Fruit fly (Drosophila melanogaster) whole organism, embryonic: ENCODE data around the gene CG6290.

Experiments used
- B-H2 ChIP-seq: fragments of 200-800 bp; sonication (Bioruptor generic); optimal IDR thresholded peaks from 2 replicates; lab custom pipeline; 2018; ENCODE audit warnings: missing biosample characterization, mild to moderate bottlenecking, missing genetic modification characterization
- Bdp1 ChIP-seq: fragments of 200-800 bp; sonication (Bioruptor generic); optimal IDR thresholded peaks from 3 replicates; lab custom pipeline; 2016; ENCODE audit warnings: missing biosample characterization, missing genetic modification characterization
- CG10321 ChIP-seq: fragments of 200-800 bp; sonication (Bioruptor generic); IDR thresholded peaks from 2 replicates; pipeline ENCODE4 v1.3.6; 2022; ENCODE audit warnings: missing biosample characterization, missing genetic modification characterization
- CG10565 ChIP-seq: fragments of 200-800 bp; sonication (Bioruptor generic); optimal IDR thresholded peaks from 3 replicates; lab custom pipeline; 2016; ENCODE audit warnings: missing biosample characterization, mild to moderate bottlenecking, missing genetic modification characterization
- CG12219 ChIP-seq: fragments of 200-800 bp; sonication (Bioruptor generic); optimal IDR thresholded peaks from 3 replicates; lab custom pipeline; 2018; ENCODE audit warnings: missing biosample characterization, mild to moderate bottlenecking, missing genetic modification characterization
- CG12391 ChIP-seq: fragments of 200-800 bp; sonication (Bioruptor generic); optimal IDR thresholded peaks from 3 replicates; lab custom pipeline; 2018; ENCODE audit warnings: missing biosample characterization, mild to moderate bottlenecking, missing genetic modification characterization, moderate library complexity
- CG13287 ChIP-seq: fragments of 200-800 bp; sonication (Bioruptor generic); IDR thresholded peaks from 2 replicates; pipeline ENCODE4 v1.3.6; 2022; ENCODE audit warnings: missing biosample characterization, missing genetic modification characterization; ENCODE audit not compliant: partially characterized antibody
- CG16815 ChIP-seq: fragments of 200-800 bp; sonication (Bioruptor generic); optimal IDR thresholded peaks from 3 replicates; lab custom pipeline; 2017; ENCODE audit warnings: missing biosample characterization, mild to moderate bottlenecking, missing genetic modification characterization
- CG18011 ChIP-seq: fragments of 200-800 bp; sonication (Bioruptor generic); optimal IDR thresholded peaks from 2 replicates; lab custom pipeline; 2017; ENCODE audit warnings: missing biosample characterization, missing genetic modification characterization, mild to moderate bottlenecking, moderate library complexity, missing genotype
- CG18599 ChIP-seq: fragments of 200-800 bp; sonication (Bioruptor generic); optimal IDR thresholded peaks from 3 replicates; lab custom pipeline; 2017; ENCODE audit warnings: missing biosample characterization, missing genetic modification characterization, mild to moderate bottlenecking, moderate library complexity, missing genetic modification reagents
- CG18619 ChIP-seq: fragments of 200-800 bp; sonication (Bioruptor generic); optimal IDR thresholded peaks from 3 replicates; lab custom pipeline; 2017; ENCODE audit warnings: missing biosample characterization, mild to moderate bottlenecking, missing genetic modification characterization
- CG3163 ChIP-seq: fragments of 200-800 bp; sonication (Bioruptor generic); optimal IDR thresholded peaks from 3 replicates; lab custom pipeline; 2016; ENCODE audit warnings: missing biosample characterization, missing genetic modification characterization
- CG7786 ChIP-seq: fragments of 200-800 bp; sonication (Bioruptor generic); optimal IDR thresholded peaks from 2 replicates; lab custom pipeline; 2016; ENCODE audit warnings: missing biosample characterization, missing genetic modification characterization
- CG7963 ChIP-seq: fragments of 200-800 bp; sonication (Bioruptor generic); IDR thresholded peaks from 3 replicates; pipeline ENCODE4 v1.3.6; 2022; ENCODE audit warnings: missing biosample characterization, missing genetic modification characterization; ENCODE audit not compliant: partially characterized antibody
- CG8281 ChIP-seq: fragments of 200-800 bp; sonication (Bioruptor generic); optimal IDR thresholded peaks from 2 replicates; lab custom pipeline; 2018; ENCODE audit warnings: missing biosample characterization, mild to moderate bottlenecking, missing genetic modification characterization, moderate library complexity
- CrebB ChIP-seq: fragments of 200-800 bp; sonication (Bioruptor generic); optimal IDR thresholded peaks from 3 replicates; lab custom pipeline; 2018; ENCODE audit warnings: missing biosample characterization, mild to moderate bottlenecking, missing genetic modification characterization
- D19B ChIP-seq: fragments of 200-800 bp; sonication (Bioruptor generic); optimal IDR thresholded peaks from 2 replicates; lab custom pipeline; 2017; ENCODE audit warnings: missing biosample characterization, mild to moderate bottlenecking, missing genetic modification characterization
- Dll ChIP-seq: fragments of 200-800 bp; sonication (Bioruptor generic); IDR thresholded peaks from 4 replicates; pipeline ENCODE4 v1.3.6; 2022; ENCODE audit warnings: missing biosample characterization, missing genetic modification characterization; ENCODE audit not compliant: partially characterized antibody
- Doc2 ChIP-seq: fragments of 200-800 bp; sonication (Bioruptor generic); IDR thresholded peaks from 2 replicates; pipeline ENCODE4 v1.3.6; 2022; ENCODE audit warnings: missing biosample characterization, missing genetic modification characterization
- HLHmδ ChIP-seq: fragments of 200-800 bp; sonication (Bioruptor generic); optimal IDR thresholded peaks from 2 replicates; lab custom pipeline; 2018; ENCODE audit warnings: missing biosample characterization, mild to moderate bottlenecking, missing genetic modification characterization, moderate library complexity
- Hr39 ChIP-seq: fragments of >200 bp; optimal IDR thresholded peaks from 2 replicates; lab custom pipeline; 2017
- Hr51 ChIP-seq, 2 experiments: fragments of 200-800 bp; sonication (Bioruptor generic); optimal IDR thresholded peaks; 2 replicates in 1 of 2; 3 replicates in 1 of 2; lab custom pipeline; 2016 to 2018; ENCODE audit warnings: missing biosample characterization in 2 of 2, missing genetic modification characterization in 2 of 2, mild to moderate bottlenecking in 1 of 2, moderate library complexity in 1 of 2
- Nf-YC ChIP-seq: fragments of 200-800 bp; optimal IDR thresholded peaks from 3 replicates; lab custom pipeline; 2019; ENCODE audit warnings: missing biosample characterization, mild to moderate bottlenecking, missing genetic modification characterization, moderate library complexity
- NfI ChIP-seq: fragments of 200-800 bp; sonication (Bioruptor generic); optimal IDR thresholded peaks from 3 replicates; lab custom pipeline; 2018; ENCODE audit warnings: missing biosample characterization, mild to moderate bottlenecking, missing genetic modification characterization, moderate library complexity
- Ravus ChIP-seq: fragments of 200-800 bp; sonication (Bioruptor generic); IDR thresholded peaks from 2 replicates; pipeline ENCODE4 v1.3.6; 2022; ENCODE audit warnings: missing biosample characterization, missing genetic modification characterization
- Scr ChIP-seq: fragments of 200-800 bp; sonication (Bioruptor generic); IDR thresholded peaks from 2 replicates; pipeline ENCODE4 v1.3.6; 2022; ENCODE audit warnings: missing biosample characterization, missing genetic modification characterization; ENCODE audit not compliant: partially characterized antibody
- Side ChIP-seq: fragments of 200-800 bp; sonication (Bioruptor generic); optimal IDR thresholded peaks from 2 replicates; lab custom pipeline; 2016; ENCODE audit warnings: missing biosample characterization, missing genetic modification characterization
- Six4 ChIP-seq: fragments of 200-800 bp; sonication (Bioruptor generic); optimal IDR thresholded peaks from 2 replicates; lab custom pipeline; 2016; ENCODE audit warnings: missing biosample characterization, missing genetic modification characterization
- ac ChIP-seq: fragments of 200-800 bp; sonication (Bioruptor generic); optimal IDR thresholded peaks from 3 replicates; lab custom pipeline; 2017; ENCODE audit warnings: missing biosample characterization, mild to moderate bottlenecking, missing genetic modification characterization
- amos ChIP-seq: fragments of 200-800 bp; sonication (Bioruptor generic); IDR thresholded peaks from 2 replicates; pipeline ENCODE4 v1.3.6; 2022; ENCODE audit warnings: missing biosample characterization, missing genetic modification characterization; ENCODE audit not compliant: partially characterized antibody
- ap ChIP-seq: fragments of 200-800 bp; sonication (Bioruptor generic); IDR thresholded peaks from 2 replicates; pipeline ENCODE4 v1.3.6; 2022; ENCODE audit warnings: missing biosample characterization, missing genetic modification characterization
- ara ChIP-seq: fragments of 200-800 bp; sonication (Bioruptor generic); IDR thresholded peaks from 2 replicates; pipeline ENCODE4 v1.3.6; 2022; ENCODE audit warnings: missing biosample characterization, missing genetic modification characterization
- ase ChIP-seq: fragments of 200-800 bp; sonication (Bioruptor generic); IDR thresholded peaks from 3 replicates; pipeline ENCODE4 v1.3.6; 2022; ENCODE audit warnings: missing biosample characterization, missing genetic modification characterization
- dpn ChIP-seq, 2 experiments: fragments of 200-800 bp; sonication (Bioruptor generic); optimal IDR thresholded peaks; 3 replicates each; lab custom pipeline; 2016; ENCODE audit warnings: missing biosample characterization in 2 of 2, missing genetic modification characterization in 2 of 2
- gcm ChIP-seq: fragments of 200-800 bp; sonication (Bioruptor generic); optimal IDR thresholded peaks from 2 replicates; lab custom pipeline; 2019; ENCODE audit warnings: missing biosample characterization, mild to moderate bottlenecking, missing genetic modification characterization, moderate library complexity
- hb ChIP-seq: fragments of 200-800 bp; sonication (Bioruptor generic); IDR thresholded peaks from 3 replicates; pipeline ENCODE4 v1.3.6; 2022; ENCODE audit warnings: missing biosample characterization, missing genetic modification characterization; ENCODE audit not compliant: partially characterized antibody
- kni ChIP-seq: fragments of 200-800 bp; sonication (Bioruptor generic); optimal IDR thresholded peaks from 3 replicates; lab custom pipeline; 2017; ENCODE audit warnings: mild to moderate bottlenecking, missing biosample characterization, missing genetic modification reagents, missing genetic modification characterization
- lbe ChIP-seq: fragments of 200-800 bp; sonication (Bioruptor generic); optimal IDR thresholded peaks from 2 replicates; lab custom pipeline; 2016; ENCODE audit warnings: missing biosample characterization, mild to moderate bottlenecking, missing genetic modification characterization
- lola ChIP-seq, 3 experiments: fragments of >200 bp in 2 of 3; fragments of 200-800 bp in 1 of 3; sonication (Bioruptor generic) in 1 of 3; optimal IDR thresholded peaks; 2 replicates each; lab custom pipeline; 2017 to 2019; ENCODE audit warnings: missing biosample characterization in 3 of 3, missing genetic modification characterization in 3 of 3, mild to moderate bottlenecking in 1 of 3, moderate library complexity in 1 of 3
- nom ChIP-seq: fragments of 200-800 bp; sonication (Bioruptor generic); optimal IDR thresholded peaks from 2 replicates; lab custom pipeline; 2017; ENCODE audit warnings: missing biosample characterization, missing genetic modification characterization, mild to moderate bottlenecking, moderate library complexity, missing genetic modification reagents
- pfk ChIP-seq: fragments of 200-800 bp; sonication (Bioruptor generic); optimal IDR thresholded peaks from 2 replicates; lab custom pipeline; 2018; ENCODE audit warnings: missing biosample characterization, mild to moderate bottlenecking, missing genetic modification characterization, moderate library complexity
- pnt ChIP-seq: fragments of 200-800 bp; sonication (Bioruptor generic); optimal IDR thresholded peaks from 3 replicates; lab custom pipeline; 2016; ENCODE audit warnings: missing biosample characterization, missing genetic modification characterization
- ro ChIP-seq: fragments of 200-800 bp; sonication (Bioruptor generic); IDR thresholded peaks from 2 replicates; pipeline ENCODE4 v1.3.6; 2022; ENCODE audit warnings: missing biosample characterization, missing genetic modification characterization
- schlank ChIP-seq: fragments of 200-800 bp; sonication (Bioruptor generic); optimal IDR thresholded peaks from 2 replicates; lab custom pipeline; 2018; ENCODE audit warnings: missing biosample characterization, mild to moderate bottlenecking, missing genetic modification characterization
- scrt ChIP-seq: fragments of 200-800 bp; sonication (Bioruptor generic); optimal IDR thresholded peaks from 2 replicates; lab custom pipeline; 2018; ENCODE audit warnings: missing biosample characterization, mild to moderate bottlenecking, missing genetic modification characterization, moderate library complexity
- sisA ChIP-seq: fragments of 200-800 bp; sonication (Bioruptor generic); IDR thresholded peaks from 2 replicates; pipeline ENCODE4 v1.3.6; 2022; ENCODE audit warnings: missing biosample characterization, missing genetic modification characterization
- sna ChIP-seq: fragments of 200-800 bp; sonication (Bioruptor generic); IDR thresholded peaks from 2 replicates; pipeline ENCODE4 v1.3.6; 2022; ENCODE audit warnings: missing biosample characterization, missing genetic modification characterization; ENCODE audit not compliant: partially characterized antibody
- sqz ChIP-seq: fragments of 200-800 bp; sonication (Bioruptor generic); optimal IDR thresholded peaks from 3 replicates; lab custom pipeline; 2018; ENCODE audit warnings: missing biosample characterization, mild to moderate bottlenecking, missing genetic modification characterization
- sug ChIP-seq: fragments of 200-800 bp; optimal IDR thresholded peaks from 2 replicates; lab custom pipeline; 2019; ENCODE audit warnings: missing biosample characterization, mild to moderate bottlenecking, missing genetic modification characterization, moderate library complexity
- tgo ChIP-seq: fragments of 200-800 bp; sonication (Bioruptor generic); IDR thresholded peaks from 3 replicates; pipeline ENCODE4 v1.3.6; 2022; ENCODE audit warnings: missing biosample characterization, missing genetic modification characterization

CG6290 gene

DNA sequence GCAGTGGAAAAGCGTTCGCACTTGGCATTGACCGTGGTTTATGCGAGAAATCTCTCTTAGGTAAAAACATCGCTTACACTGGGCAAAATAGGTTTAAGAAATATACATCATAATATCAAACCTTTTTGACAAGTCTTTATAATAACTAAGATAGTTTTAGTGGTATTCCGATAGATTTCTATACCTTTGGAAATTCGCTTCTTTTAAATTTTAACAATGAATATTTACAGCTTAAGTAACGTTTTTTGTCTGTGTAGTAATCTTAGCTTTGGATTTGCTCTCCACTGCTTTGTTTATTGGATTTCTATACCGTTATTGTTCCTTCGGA, 29.9 kb upstream of the CG6290 start (continued):
- peak; percentile 53 for TF ChIP-seq CG18599 (GFP tag; lab: Kevin White, UChicago)
- no peak for TF ChIP-seq CG7963 (GFP tag; lab: Robert Waterston, UW)
- TF ChIP-seq sug, result no peak
- TF ChIP-seq Side (GFP tag; lab: Kevin White, UChicago), result no peak
- no peak for TF ChIP-seq hb (GFP tag; lab: Robert Waterston, UW)
- no peak for TF ChIP-seq scrt (GFP tag; lab: Kevin White, UChicago)
- TF ChIP-seq sisA, result no peak
- TF ChIP-seq Scr, result no peak
- no peak for TF ChIP-seq CG18011 (GFP tag; lab: Kevin White, UChicago)
- TF ChIP-seq NfI (GFP tag; lab: Kevin White, UChicago), result no peak
- TF ChIP-seq CG12391, result peak; percentile 23
- no peak for TF ChIP-seq CG10321
- no peak for TF ChIP-seq Six4 (GFP tag; lab: Kevin White, UChicago)
- TF ChIP-seq schlank (tag; lab: Kevin White, UChicago), result peak; percentile 15
- TF ChIP-seq Dll (GFP tag; lab: Robert Waterston, UW), result no peak
- no peak for TF ChIP-seq CG8281 (tag; lab: Kevin White, UChicago)
- no peak for TF ChIP-seq tgo (GFP tag; lab: Robert Waterston, UW)
- no peak for TF ChIP-seq CrebB (tag; lab: Kevin White, UChicago)
- TF ChIP-seq ase, result no peak
- no peak for TF ChIP-seq HLHmδ (GFP tag; lab: Kevin White, UChicago)
- TF ChIP-seq ap (GFP tag; lab: Robert Waterston, UW), result no peak
- no peak for TF ChIP-seq B-H2 (GFP tag; lab: Kevin White, UChicago)
- TF ChIP-seq amos (GFP tag; lab: Robert Waterston, UW), result no peak
- TF ChIP-seq CG3163 (GFP tag; lab: Kevin White, UChicago), result no peak
- no peak for TF ChIP-seq nom (GFP tag; lab: Kevin White, UChicago)
- no peak for TF ChIP-seq CG7786 (GFP tag; lab: Kevin White, UChicago)
- TF ChIP-seq pnt (GFP tag; lab: Kevin White, UChicago), result no peak
- no peak for TF ChIP-seq lola (GFP tag; optimal IDR thresholded peaks at IDR 0.05; lab: Kevin White, UChicago)
- TF ChIP-seq CG10565 (GFP tag; lab: Kevin White, UChicago), result no peak
- TF ChIP-seq Nf-YC (tag; lab: Kevin White, UChicago), result no peak
- TF ChIP-seq CG18619 (GFP tag; lab: Kevin White, UChicago), result no peak
- TF ChIP-seq Bdp1, result no peak
- no peak for TF ChIP-seq D19B
- TF ChIP-seq CG16815, result no peak
- no peak for TF ChIP-seq kni (GFP tag; lab: Kevin White, UChicago)
- no peak for TF ChIP-seq pfk (GFP tag; lab: Kevin White, UChicago)
- no peak for TF ChIP-seq Ravus
- TF ChIP-seq Doc2, result no peak
- TF ChIP-seq gcm (GFP tag; lab: Kevin White, UChicago), result no peak
- no peak for TF ChIP-seq ara (GFP tag; lab: Robert Waterston, UW)
- no peak for TF ChIP-seq ro
- TF ChIP-seq CG13287 (GFP tag; lab: Robert Waterston, UW), result no peak
- TF ChIP-seq Hr51 (GFP tag; optimal IDR thresholded peaks at IDR 0.05; lab: Kevin White, UChicago), result peak in 1 of 2 experiments; percentile 32
- peak in 1 of 2 experiments; percentile 39 for TF ChIP-seq dpn (GFP tag; optimal IDR thresholded peaks at IDR 0.05; lab: Kevin White, UChicago)
- no peak for TF ChIP-seq ac
- no peak for TF ChIP-seq CG12219 (GFP tag; lab: Kevin White, UChicago)
- no peak for TF ChIP-seq sna (GFP tag; lab: Robert Waterston, UW)
- no peak for TF ChIP-seq sqz (GFP tag; lab: Kevin White, UChicago)
- no peak for TF ChIP-seq lbe
- TF ChIP-seq Hr39, result no peak
